Worm (Caenorhabditis elegans): ENCODE measurements around the gene ipla-2.

ipla-2 gene

DNA sequence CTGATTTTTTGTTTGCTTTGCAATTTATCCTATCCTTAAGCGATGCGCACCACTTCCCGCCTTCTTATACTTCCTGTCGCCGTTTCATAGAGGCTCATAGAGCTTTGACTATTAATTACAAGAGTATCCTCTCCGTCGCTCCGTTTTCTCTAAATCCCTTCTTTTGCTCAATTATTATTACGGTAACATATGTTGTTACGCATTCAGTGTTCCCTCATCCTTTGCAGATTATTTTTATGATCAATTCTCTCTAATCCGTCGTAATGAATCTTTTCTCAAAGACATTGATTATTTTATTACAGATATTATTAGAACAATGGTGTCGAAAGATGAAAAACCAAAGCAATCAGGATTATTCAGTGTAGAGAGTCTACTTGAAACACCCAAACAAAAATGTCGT, 9.1 kb upstream of the ipla-2 start, which contains the start of gene vab-15:
vab-15 (plus strand) TSS at position 301 of the 400 bp plus-strand sequence.
- no peak for TF ChIP-seq lin-26 (GFP tag; IDR thresholded peaks at IDR 0.05)
- TF ChIP-seq ztf-25 (GFP tag; IDR thresholded peaks at IDR 0.05), result no peak
- TF ChIP-seq mxl-1 (tag; optimal IDR thresholded peaks at IDR 0.05), result no peak
- no peak for TF ChIP-seq Y67H2A.10 (GFP tag; conservative IDR thresholded peaks at IDR 0.05)
- TF ChIP-seq lin-35 (GFP tag; optimal IDR thresholded peaks at IDR 0.05), result no peak
- TF ChIP-seq lin-54 (GFP tag; optimal IDR thresholded peaks at IDR 0.05), result no peak
- TF ChIP-seq cebp-2 (GFP tag; IDR thresholded peaks at IDR 0.05), result no peak

DNA sequence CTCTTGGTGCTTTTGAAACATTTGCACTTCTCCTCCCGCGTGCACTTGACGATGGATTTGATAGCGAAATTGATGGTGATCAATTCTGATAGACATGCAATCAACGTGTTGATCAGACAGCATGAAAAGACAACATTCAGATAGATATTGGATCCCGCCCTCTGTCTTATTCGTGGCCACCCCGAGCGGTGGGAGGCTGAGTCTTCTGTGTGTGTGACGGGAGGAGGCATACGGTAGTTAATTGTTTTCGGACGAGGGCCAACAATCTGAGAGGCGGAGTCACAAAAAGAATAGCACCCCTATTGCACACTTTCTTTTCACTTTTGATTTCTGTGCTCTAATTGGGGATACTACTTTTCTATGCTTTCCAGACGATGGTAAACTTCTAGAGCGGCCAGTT, 8.1 kb upstream of the ipla-2 start:
- TF ChIP-seq snpc-4 (GFP tag; optimal IDR thresholded peaks at IDR 0.05) (no peak), snpc-4 (tag; optimal IDR thresholded peaks at IDR 0.05) (no peak), ama-1 (optimal IDR thresholded peaks at IDR 0.05) (no peak), ama-1 (GFP tag; optimal IDR thresholded peaks at IDR 0.05) (no peak), ZK185.1 (tag; optimal IDR thresholded peaks at IDR 0.05; ENCODE audit: poor library complexity, severe bottlenecking) (no peak), ceh-100 (GFP tag; IDR thresholded peaks at IDR 0.05) (no peak), lin-35 (GFP tag; optimal IDR thresholded peaks at IDR 0.05) (no peak), nhr-80 (tag; optimal IDR thresholded peaks at IDR 0.05) (no peak), attf-3 (GFP tag; conservative IDR thresholded peaks at IDR 0.05) (no peak), B0035.1 (tag; optimal IDR thresholded peaks at IDR 0.05) (no peak), tlf-1 (GFP tag; optimal IDR thresholded peaks at IDR 0.05) (no peak), mes-4 (tag; optimal IDR thresholded peaks at IDR 0.05) (no peak), F23B12.7 (tag; optimal IDR thresholded peaks at IDR 0.05; ENCODE audit: insufficient read depth) (no peak), lsl-1 (GFP tag; optimal IDR thresholded peaks at IDR 0.05) (no peak), tbp1 (GFP tag; optimal IDR thresholded peaks at IDR 0.05) (no peak), xnd-1 (tag; optimal IDR thresholded peaks at IDR 0.05) (no peak), let-607 (tag; optimal IDR thresholded peaks at IDR 0.05) (no peak)

DNA sequence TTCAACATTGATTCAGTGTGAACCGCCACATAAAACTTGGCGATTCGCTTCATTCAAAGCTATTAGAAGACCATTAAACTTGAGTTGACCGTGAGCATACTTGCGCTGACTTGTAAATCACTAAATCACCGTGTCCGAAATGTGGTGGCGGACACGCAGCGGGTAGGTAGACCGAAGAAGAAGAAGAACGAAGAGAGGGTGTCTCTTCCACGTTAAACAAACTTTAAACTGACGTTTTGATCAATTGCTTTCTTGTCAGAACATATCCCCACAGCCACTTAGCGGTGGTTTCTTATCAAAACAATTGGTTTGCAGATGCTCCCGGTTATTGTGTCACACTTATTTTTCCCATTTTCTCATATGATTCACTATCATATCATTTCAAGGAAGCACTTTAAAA, 5.7 kb upstream of the ipla-2 start:
- no peak for TF ChIP-seq dpff-1 (tag; optimal IDR thresholded peaks at IDR 0.05)
- TF ChIP-seq akir-1 (GFP tag; optimal IDR thresholded peaks at IDR 0.05), result no peak
- TF ChIP-seq dox-1 (GFP tag; IDR thresholded peaks at IDR 0.05), result no peak
- no peak for TF ChIP-seq D2030.7 (GFP tag; IDR thresholded peaks at IDR 0.05)
- TF ChIP-seq nhr-179 (tag; optimal IDR thresholded peaks at IDR 0.05), result no peak
- no peak for TF ChIP-seq ztf-28 (GFP tag; IDR thresholded peaks at IDR 0.05)
- TF ChIP-seq somi-1 (GFP tag; optimal IDR thresholded peaks at IDR 0.05), result no peak
- TF ChIP-seq sea-2 (GFP tag; IDR thresholded peaks at IDR 0.05), result no peak

DNA sequence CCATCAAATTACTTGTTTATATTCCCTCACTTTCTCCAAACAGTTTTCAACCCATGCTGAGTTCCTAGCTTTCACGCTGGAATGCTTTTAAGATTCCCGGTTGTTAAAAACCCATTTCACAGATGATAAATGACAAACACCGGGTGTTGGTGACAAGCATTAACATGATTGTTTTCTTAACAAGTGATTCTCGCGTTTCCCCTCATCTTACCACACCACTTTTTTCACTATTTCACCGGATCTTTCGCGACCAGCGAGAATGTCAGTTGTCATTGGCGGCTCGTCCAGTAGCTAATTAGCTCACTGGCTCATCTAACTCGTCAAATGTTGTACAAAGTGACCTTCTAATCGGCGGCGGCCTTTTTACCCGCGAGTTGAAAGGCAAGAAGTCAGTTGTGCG, 4.3 kb upstream of the ipla-2 start:
- TF ChIP-seq F22D6.2 (tag; optimal IDR thresholded peaks at IDR 0.05) (no peak), ZK185.1 (tag; optimal IDR thresholded peaks at IDR 0.05; ENCODE audit: poor library complexity, severe bottlenecking) (no peak), zfh-2 (GFP tag; conservative IDR thresholded peaks at IDR 0.05) (no peak), C06A6.2 (GFP tag; conservative IDR thresholded peaks at IDR 0.05) (no peak), pbrm-1 (GFP tag; IDR thresholded peaks at IDR 0.05) (no peak), attf-3 (GFP tag; conservative IDR thresholded peaks at IDR 0.05) (no peak), Y53F4B.3 (GFP tag; IDR thresholded peaks at IDR 0.05) (no peak), sptf-2 (GFP tag; optimal IDR thresholded peaks at IDR 0.05) (no peak), F23B12.7 (tag; optimal IDR thresholded peaks at IDR 0.05; ENCODE audit: insufficient read depth) (no peak), unc-130 (GFP tag; optimal IDR thresholded peaks at IDR 0.05) (no peak), T26A5.8 (tag; optimal IDR thresholded peaks at IDR 0.05) (no peak), F10E7.11 (tag; optimal IDR thresholded peaks at IDR 0.05) (no peak), madf-8 (GFP tag; conservative IDR thresholded peaks at IDR 0.05) (no peak), ceh-40 (GFP tag; IDR thresholded peaks at IDR 0.05) (no peak), attf-5 (GFP tag; optimal IDR thresholded peaks at IDR 0.05) (no peak), atf-7 (tag; optimal IDR thresholded peaks at IDR 0.05) (no peak), rec-8 (tag; optimal IDR thresholded peaks at IDR 0.05) (no peak)

Data from whole organism, young adult.